Fruit fly (Drosophila melanogaster): ENCODE data around the gene CG16965.
A peak's percentile ranks its signal among the peaks of the same experiment; 100 is the strongest.

CG16965 gene

DNA sequence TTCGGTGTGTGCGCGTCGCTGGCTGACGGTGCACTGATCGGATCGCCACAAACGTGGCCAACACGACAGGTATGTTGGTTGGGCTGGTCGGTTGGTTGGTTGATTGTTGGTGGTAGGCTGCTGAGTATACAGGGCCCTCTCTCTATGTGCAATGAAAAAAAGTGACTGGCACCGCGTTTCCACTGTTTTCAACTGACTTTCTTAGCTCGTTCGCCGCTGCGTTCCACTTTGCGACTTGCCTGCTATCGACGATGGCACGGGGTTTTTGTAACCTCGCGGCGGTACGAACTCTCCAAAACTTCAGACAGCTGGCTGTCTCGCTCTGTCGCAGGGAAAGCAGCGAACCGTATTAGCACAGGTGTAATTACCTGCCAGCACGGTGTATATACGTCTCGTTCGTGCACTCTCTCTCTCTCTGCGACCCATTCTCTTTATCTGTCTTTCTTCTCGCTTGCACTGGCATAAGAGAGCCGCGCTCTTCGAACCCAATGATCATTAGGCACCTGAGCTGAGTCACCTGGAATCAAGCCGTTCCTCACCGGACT lies 10.5 kb upstream of the CG16965 start:
- TF ChIP-seq toe (GFP tag; optimal IDR thresholded peaks at IDR 0.05), result no peak
- TF ChIP-seq CG7045 (GFP tag; optimal IDR thresholded peaks at IDR 0.05), result no peak
- no peak for TF ChIP-seq cnc (optimal IDR thresholded peaks at IDR 0.05)
- TF ChIP-seq CG11617 (GFP tag; optimal IDR thresholded peaks at IDR 0.05), result peak; percentile 7
- no peak for TF ChIP-seq CG5204 (GFP tag; optimal IDR thresholded peaks at IDR 0.05)
- no peak for TF ChIP-seq CG14711 (tag; optimal IDR thresholded peaks at IDR 0.05)
- TF ChIP-seq tj (GFP tag; optimal IDR thresholded peaks at IDR 0.05), result peak; percentile 66
- no peak for TF ChIP-seq Hr96 (GFP tag; optimal IDR thresholded peaks at IDR 0.05)
- no peak for TF ChIP-seq CG12768 (GFP tag; optimal IDR thresholded peaks at IDR 0.05)
- peak; percentile 8 for TF ChIP-seq cic (GFP tag; optimal IDR thresholded peaks at IDR 0.05)
- peak; percentile 88 for TF ChIP-seq kay (GFP tag; ENCODE audit: borderline replicate concordance)
- TF ChIP-seq Crg-1 (GFP tag; optimal IDR thresholded peaks at IDR 0.05), result no peak
- TF ChIP-seq pad (GFP tag; optimal IDR thresholded peaks at IDR 0.05), result peak; percentile 75
- no peak for TF ChIP-seq CG1620 (GFP tag; optimal IDR thresholded peaks at IDR 0.05)
- peak; percentile 64 for TF ChIP-seq Mnt (GFP tag; optimal IDR thresholded peaks at IDR 0.05)
- peak; percentile 11 for TF ChIP-seq CG7101 (tag; optimal IDR thresholded peaks at IDR 0.05)
- TF ChIP-seq Clk (GFP tag; optimal IDR thresholded peaks at IDR 0.05), result no peak
- peak; percentile 22 for TF ChIP-seq bab1 (GFP tag; optimal IDR thresholded peaks at IDR 0.05)
- peak; percentile 45 for TF ChIP-seq CG33017 (tag; optimal IDR thresholded peaks at IDR 0.05)
- peak; percentile 9 for TF ChIP-seq ovo (GFP tag; optimal IDR thresholded peaks at IDR 0.05)

DNA sequence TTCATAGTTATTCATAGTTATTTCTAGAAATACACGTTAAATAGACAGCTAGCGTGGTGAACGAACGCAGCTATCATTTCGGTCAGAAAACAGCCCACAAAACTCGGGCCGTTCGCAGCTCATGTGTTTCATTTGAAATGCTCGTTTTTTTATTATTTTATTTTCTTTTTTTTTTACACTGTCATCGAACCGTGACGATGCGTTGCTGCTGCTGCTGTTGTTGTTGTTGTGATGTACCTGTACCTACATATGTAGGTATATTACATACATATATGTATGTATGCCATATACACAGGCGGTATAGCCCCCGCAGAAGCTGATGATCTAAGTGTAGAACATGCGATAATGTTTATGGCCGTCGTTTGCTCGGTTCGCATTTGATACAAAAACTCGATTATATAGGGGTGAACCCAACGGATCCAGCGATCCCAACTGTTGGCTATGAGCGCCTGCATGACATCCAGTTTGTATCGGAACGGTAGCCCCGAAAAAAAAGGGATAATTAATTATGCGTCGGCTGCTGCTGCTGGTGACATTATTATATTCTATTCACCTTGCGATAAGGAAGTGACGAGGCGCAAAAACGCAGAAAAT lies 8.1 kb upstream of the CG16965 start:
- TF ChIP-seq tj (GFP tag; optimal IDR thresholded peaks at IDR 0.05) (no peak), CG11617 (GFP tag; optimal IDR thresholded peaks at IDR 0.05) (no peak), CG1620 (GFP tag; optimal IDR thresholded peaks at IDR 0.05) (no peak), CG5204 (GFP tag; optimal IDR thresholded peaks at IDR 0.05) (no peak), CG7101 (tag; optimal IDR thresholded peaks at IDR 0.05) (no peak)

DNA sequence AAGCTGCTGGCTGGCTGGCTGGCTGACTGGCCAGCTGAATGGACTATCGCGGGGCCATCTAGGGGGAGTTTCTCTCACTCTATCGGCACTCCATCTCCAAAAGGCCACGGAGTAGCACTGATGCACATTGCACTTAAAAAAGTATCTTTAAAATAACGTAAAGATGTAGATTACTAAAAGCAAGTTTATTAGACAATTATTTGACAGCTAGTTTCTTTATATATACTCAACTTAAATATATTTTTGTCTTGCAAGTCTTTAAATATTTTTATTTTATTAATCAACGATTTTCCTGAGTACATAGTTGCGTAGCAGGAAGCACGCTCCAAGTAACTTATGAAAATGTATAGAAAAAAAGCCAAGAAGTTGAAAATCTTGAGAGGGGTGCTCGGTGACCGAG lies 4.4 kb upstream of the CG16965 start:
- TF ChIP-seq CG1620 (GFP tag; optimal IDR thresholded peaks at IDR 0.05) (no peak), ovo (GFP tag; optimal IDR thresholded peaks at IDR 0.05) (no peak), pad (GFP tag; optimal IDR thresholded peaks at IDR 0.05) (no peak), cnc (optimal IDR thresholded peaks at IDR 0.05) (no peak), Mnt (GFP tag; optimal IDR thresholded peaks at IDR 0.05) (no peak), CG33017 (tag; optimal IDR thresholded peaks at IDR 0.05) (no peak), kay (GFP tag; ENCODE audit: borderline replicate concordance) (no peak), CG11617 (GFP tag; optimal IDR thresholded peaks at IDR 0.05) (no peak)

DNA sequence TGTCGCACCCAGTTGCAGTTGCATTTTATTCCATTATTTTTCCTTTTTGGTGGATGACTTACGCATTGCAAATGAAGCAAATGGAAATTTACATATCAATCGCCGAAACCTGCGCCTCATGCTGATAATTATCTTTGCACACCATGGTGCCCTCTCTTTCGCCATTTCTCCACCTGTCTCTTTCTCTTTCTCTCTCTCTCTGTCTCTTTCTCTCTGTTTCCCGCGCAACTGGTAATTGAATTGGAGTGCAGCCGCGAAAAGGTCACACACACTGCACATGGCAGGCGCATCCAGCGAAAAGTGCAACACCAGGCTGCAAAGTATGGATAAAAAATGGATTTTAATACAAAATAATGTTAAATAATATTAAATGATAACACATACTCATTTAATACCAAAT lies 3.7 kb upstream of the CG16965 start:
- TF ChIP-seq kay (GFP tag; ENCODE audit: borderline replicate concordance) (no peak), CG14711 (tag; optimal IDR thresholded peaks at IDR 0.05) (no peak), CG7045 (GFP tag; optimal IDR thresholded peaks at IDR 0.05) (no peak), Mnt (GFP tag; optimal IDR thresholded peaks at IDR 0.05) (no peak), CG33017 (tag; optimal IDR thresholded peaks at IDR 0.05) (no peak)

DNA sequence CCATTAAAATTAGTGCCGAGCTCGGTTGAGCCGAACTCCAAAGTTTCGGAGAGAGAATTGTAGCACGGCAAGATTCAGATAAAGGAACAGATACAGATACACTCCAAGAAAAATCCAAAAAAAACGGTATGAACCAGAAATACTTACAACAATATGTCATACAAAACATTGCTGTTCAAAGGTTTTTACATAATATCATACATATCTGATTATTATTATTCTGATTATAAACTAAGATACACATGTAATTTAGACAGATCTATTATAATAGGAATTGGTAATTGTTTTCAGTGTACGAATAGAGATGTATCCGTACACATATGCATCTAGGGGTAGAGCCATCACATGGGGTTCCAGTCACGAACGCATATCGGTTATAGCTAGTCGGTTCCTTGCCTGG lies 1.3 kb upstream of the CG16965 start:
- no peak for TF ChIP-seq cic (GFP tag; optimal IDR thresholded peaks at IDR 0.05)
- no peak for TF ChIP-seq toe (GFP tag; optimal IDR thresholded peaks at IDR 0.05)
- no peak for TF ChIP-seq bab1 (GFP tag; optimal IDR thresholded peaks at IDR 0.05)
- no peak for TF ChIP-seq CG14711 (tag; optimal IDR thresholded peaks at IDR 0.05)
- TF ChIP-seq pad (GFP tag; optimal IDR thresholded peaks at IDR 0.05), result no peak
- TF ChIP-seq CG7101 (tag; optimal IDR thresholded peaks at IDR 0.05), result no peak
- TF ChIP-seq CG5204 (GFP tag; optimal IDR thresholded peaks at IDR 0.05), result no peak
- TF ChIP-seq Hr96 (GFP tag; optimal IDR thresholded peaks at IDR 0.05), result no peak
- TF ChIP-seq CG7045 (GFP tag; optimal IDR thresholded peaks at IDR 0.05), result no peak

DNA sequence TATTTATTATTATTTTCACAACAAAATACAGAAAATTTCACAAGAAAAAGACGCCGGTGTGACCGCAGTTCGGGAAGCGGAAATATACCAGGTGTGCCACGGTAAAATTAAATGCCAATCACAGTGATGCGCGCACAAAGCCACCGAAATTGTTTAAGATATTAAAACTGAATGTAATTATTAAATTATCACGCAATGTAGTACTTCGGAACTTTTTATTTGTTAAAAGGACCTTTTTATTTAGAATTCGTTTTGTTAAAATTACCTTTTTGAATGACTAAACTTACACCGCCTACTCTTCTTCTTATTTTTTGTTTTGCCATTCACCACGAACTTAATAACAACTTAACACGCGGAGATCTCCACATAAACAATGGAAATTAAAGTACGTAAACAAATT lies 6.6 kb downstream of the CG16965 start, which contains the start of the genes CG6686 and CG34163:
CG6686 (minus strand) TSS at position 95 of the 400 bp plus-strand sequence.
CG34163 (plus strand) TSS at position 326 of the 400 bp plus-strand sequence.
- TF ChIP-seq toe (GFP tag; optimal IDR thresholded peaks at IDR 0.05) (no peak), CG11617 (GFP tag; optimal IDR thresholded peaks at IDR 0.05) (peak; percentile 66), CG33017 (tag; optimal IDR thresholded peaks at IDR 0.05) (no peak), cic (GFP tag; optimal IDR thresholded peaks at IDR 0.05) (no peak), CG7045 (GFP tag; optimal IDR thresholded peaks at IDR 0.05) (no peak), kay (GFP tag; ENCODE audit: borderline replicate concordance) (no peak), Hr96 (GFP tag; optimal IDR thresholded peaks at IDR 0.05) (no peak), pad (GFP tag; optimal IDR thresholded peaks at IDR 0.05) (no peak), cnc (optimal IDR thresholded peaks at IDR 0.05) (no peak), CG14711 (tag; optimal IDR thresholded peaks at IDR 0.05) (peak; percentile 50), Clk (GFP tag; optimal IDR thresholded peaks at IDR 0.05) (no peak), CG1620 (GFP tag; optimal IDR thresholded peaks at IDR 0.05) (peak; percentile 64), bab1 (GFP tag; optimal IDR thresholded peaks at IDR 0.05) (peak; percentile 76), tj (GFP tag; optimal IDR thresholded peaks at IDR 0.05) (peak; percentile 42), CG5204 (GFP tag; optimal IDR thresholded peaks at IDR 0.05) (no peak), ovo (GFP tag; optimal IDR thresholded peaks at IDR 0.05) (peak; percentile 7), CG7101 (tag; optimal IDR thresholded peaks at IDR 0.05) (peak; percentile 48), Crg-1 (GFP tag; optimal IDR thresholded peaks at IDR 0.05) (peak; percentile 27), Mnt (GFP tag; optimal IDR thresholded peaks at IDR 0.05) (peak; percentile 91), CG12768 (GFP tag; optimal IDR thresholded peaks at IDR 0.05) (no peak)
